Fruit fly (Drosophila melanogaster) whole organism, embryonic: Measurements from ENCODE around the gene CG7381.

Experiments used
- Asciz ChIP-seq: fragments of 200-800 bp; sonication (Bioruptor generic); optimal IDR thresholded peaks from 2 replicates; lab custom pipeline; 2017; ENCODE audit warnings: missing biosample characterization, mild to moderate bottlenecking, missing genetic modification characterization, missing genetic modification reagents
- Atf-2 ChIP-seq: fragments of 200-800 bp; sonication (Bioruptor generic); optimal IDR thresholded peaks from 2 replicates; lab custom pipeline; 2016; ENCODE audit warnings: missing biosample characterization, missing genetic modification characterization
- BEAF-32 ChIP-seq: fragments of 200-800 bp; sonication (Bioruptor generic); optimal IDR thresholded peaks from 3 replicates; lab custom pipeline; 2017; ENCODE audit warnings: missing biosample characterization, missing genetic modification characterization, mild to moderate bottlenecking, moderate library complexity, missing genetic modification reagents
- Bgb ChIP-seq: fragments of 200-800 bp; sonication (Bioruptor generic); IDR thresholded peaks from 2 replicates; pipeline ENCODE4 v1.3.6; 2022; ENCODE audit warnings: missing biosample characterization, missing genetic modification characterization; ENCODE audit not compliant: partially characterized antibody
- CG10267 ChIP-seq: fragments of 200-800 bp; sonication (Bioruptor generic); optimal IDR thresholded peaks from 2 replicates; lab custom pipeline; 2018; ENCODE audit warnings: missing biosample characterization, mild to moderate bottlenecking, missing genetic modification characterization, moderate library complexity
- CG14965 ChIP-seq: fragments of 200-800 bp; sonication (Bioruptor generic); optimal IDR thresholded peaks from 2 replicates; lab custom pipeline; 2016; ENCODE audit warnings: missing biosample characterization, missing genetic modification characterization, borderline replicate concordance
- CG15514 ChIP-seq: fragments of 200-800 bp; sonication (Bioruptor generic); optimal IDR thresholded peaks from 3 replicates; lab custom pipeline; 2017; ENCODE audit warnings: missing biosample characterization, missing genetic modification characterization, mild to moderate bottlenecking, moderate library complexity, missing genetic modification reagents
- CG18262 ChIP-seq: fragments of 200-800 bp; optimal IDR thresholded peaks from 3 replicates; lab custom pipeline; 2019; ENCODE audit warnings: missing biosample characterization, mild to moderate bottlenecking, missing genetic modification characterization, moderate library complexity
- CG34422 ChIP-seq: fragments of 200-800 bp; sonication (Bioruptor generic); IDR thresholded peaks from 3 replicates; pipeline ENCODE4 v1.3.6; 2022; ENCODE audit warnings: missing biosample characterization, missing genetic modification characterization
- CG4282 ChIP-seq: fragments of 200-800 bp; sonication (Bioruptor generic); optimal IDR thresholded peaks from 2 replicates; lab custom pipeline; 2016; ENCODE audit warnings: missing biosample characterization, missing genetic modification characterization
- CG6254 ChIP-seq: fragments of 200-800 bp; sonication (Bioruptor generic); optimal IDR thresholded peaks from 3 replicates; lab custom pipeline; 2017; ENCODE audit warnings: mild to moderate bottlenecking, missing biosample characterization, missing genetic modification reagents, missing genetic modification characterization
- CG7839 ChIP-seq: fragments of 200-800 bp; sonication (Bioruptor generic); optimal IDR thresholded peaks from 3 replicates; lab custom pipeline; 2018; ENCODE audit warnings: missing biosample characterization, mild to moderate bottlenecking, missing genetic modification characterization, moderate library complexity
- CG8089 ChIP-seq: fragments of 200-800 bp; sonication (Bioruptor generic); optimal IDR thresholded peaks from 3 replicates; lab custom pipeline; 2016; ENCODE audit warnings: missing biosample characterization, missing genetic modification characterization
- CG9215 ChIP-seq: fragments of 200-800 bp; sonication (Bioruptor generic); IDR thresholded peaks from 2 replicates; pipeline ENCODE4 v1.3.6; 2022; ENCODE audit warnings: missing biosample characterization, missing genetic modification characterization
- CG9609 ChIP-seq: fragments of 200-800 bp; sonication (Bioruptor generic); optimal IDR thresholded peaks from 3 replicates; lab custom pipeline; 2016; ENCODE audit warnings: missing biosample characterization, missing genetic modification characterization
- CG9797 ChIP-seq: fragments of 200-800 bp; sonication (Bioruptor generic); optimal IDR thresholded peaks from 3 replicates; lab custom pipeline; 2018; ENCODE audit warnings: missing biosample characterization, mild to moderate bottlenecking, missing genetic modification characterization
- Doc2 ChIP-seq: fragments of 200-800 bp; sonication (Bioruptor generic); IDR thresholded peaks from 2 replicates; pipeline ENCODE4 v1.3.6; 2022; ENCODE audit warnings: missing biosample characterization, missing genetic modification characterization
- Doc3 ChIP-seq: fragments of 200-800 bp; sonication (Bioruptor generic); IDR thresholded peaks from 3 replicates; pipeline ENCODE4 v1.3.6; 2022; ENCODE audit warnings: missing biosample characterization, missing genetic modification characterization; ENCODE audit not compliant: partially characterized antibody
- Dp ChIP-seq: fragments of 200-800 bp; sonication (Bioruptor generic); optimal IDR thresholded peaks from 2 replicates; lab custom pipeline; 2018; ENCODE audit warnings: missing biosample characterization, mild to moderate bottlenecking, missing genetic modification characterization, moderate library complexity
- Ets65A ChIP-seq: fragments of 200-800 bp; sonication (Bioruptor generic); peaks from one replicate; lab custom pipeline; 2016; ENCODE audit warnings: missing biosample characterization, missing genetic modification characterization
- Hand ChIP-seq: fragments of 200-800 bp; sonication (Bioruptor generic); optimal IDR thresholded peaks from 2 replicates; lab custom pipeline; 2017; ENCODE audit warnings: mild to moderate bottlenecking, missing biosample characterization, missing genetic modification reagents, missing genetic modification characterization
- Hr3 ChIP-seq: fragments of 200-800 bp; sonication (Bioruptor generic); optimal IDR thresholded peaks from 3 replicates; lab custom pipeline; 2016; ENCODE audit warnings: missing biosample characterization, missing genetic modification characterization
- Hsf ChIP-seq: fragments of 200-800 bp; sonication (Bioruptor generic); optimal IDR thresholded peaks from 3 replicates; lab custom pipeline; 2016; ENCODE audit warnings: missing biosample characterization, missing genetic modification characterization
- Kr ChIP-seq: fragments of 200-800 bp; sonication (Bioruptor generic); optimal IDR thresholded peaks from 2 replicates; lab custom pipeline; 2017; ENCODE audit warnings: missing biosample characterization, mild to moderate bottlenecking, missing genetic modification characterization
- Lpt ChIP-seq: fragments of >200 bp; optimal IDR thresholded peaks from 2 replicates; lab custom pipeline; 2018; ENCODE audit warnings: missing biosample characterization, missing genetic modification characterization
- Oaz ChIP-seq: fragments of 200-800 bp; sonication (Bioruptor generic); IDR thresholded peaks from 2 replicates; pipeline ENCODE4 v1.3.6; 2022; ENCODE audit warnings: missing biosample characterization, missing genetic modification characterization
- Oli ChIP-seq: fragments of 200-800 bp; sonication (Bioruptor generic); optimal IDR thresholded peaks from 2 replicates; lab custom pipeline; 2018; ENCODE audit warnings: missing biosample characterization, mild to moderate bottlenecking, missing genetic modification characterization, moderate library complexity
- ap ChIP-seq: fragments of 200-800 bp; sonication (Bioruptor generic); IDR thresholded peaks from 2 replicates; pipeline ENCODE4 v1.3.6; 2022; ENCODE audit warnings: missing biosample characterization, missing genetic modification characterization
- ash1 ChIP-seq: fragments of 200-800 bp; sonication (Bioruptor generic); optimal IDR thresholded peaks from 2 replicates; lab custom pipeline; 2018; ENCODE audit warnings: missing biosample characterization, mild to moderate bottlenecking, missing genetic modification characterization
- bowl ChIP-seq: fragments of 200-800 bp; sonication (Bioruptor generic); IDR thresholded peaks from 2 replicates; pipeline ENCODE4 v1.3.6; 2022; ENCODE audit warnings: missing biosample characterization, missing genetic modification characterization
- br ChIP-seq: fragments of >200 bp; optimal IDR thresholded peaks from 2 replicates; lab custom pipeline; 2017
- caup ChIP-seq: fragments of 200-800 bp; sonication (Bioruptor generic); optimal IDR thresholded peaks from 3 replicates; lab custom pipeline; 2017; ENCODE audit warnings: missing biosample characterization, mild to moderate bottlenecking, missing genetic modification characterization, moderate library complexity; ENCODE audit not compliant: severe bottlenecking
- exex ChIP-seq: fragments of 200-800 bp; sonication (Bioruptor generic); optimal IDR thresholded peaks from 4 replicates; lab custom pipeline; 2018; ENCODE audit warnings: missing biosample characterization, mild to moderate bottlenecking, missing genetic modification characterization, moderate library complexity
- fu2 ChIP-seq: fragments of 200-800 bp; sonication (Bioruptor generic); optimal IDR thresholded peaks from 2 replicates; lab custom pipeline; 2016; ENCODE audit warnings: missing biosample characterization, missing genetic modification characterization
- hbn ChIP-seq: fragments of 200-800 bp; sonication (Bioruptor generic); IDR thresholded peaks from 2 replicates; pipeline ENCODE4 v1.3.6; 2022; ENCODE audit warnings: missing biosample characterization, missing genetic modification characterization; ENCODE audit not compliant: partially characterized antibody
- hkb ChIP-seq, 2 experiments: fragments of 200-800 bp in 1 of 2; fragments of >200 bp in 1 of 2; sonication (Bioruptor generic) in 1 of 2; IDR thresholded peaks in 1 of 2; optimal IDR thresholded peaks in 1 of 2; 2 replicates each; pipeline versions ENCODE4 v1.3.6 to Lab custom; 2017 to 2022; ENCODE audit warnings: missing biosample characterization in 1 of 2, missing genetic modification characterization in 1 of 2
- hth ChIP-seq: fragments of >200 bp; optimal IDR thresholded peaks from 2 replicates; lab custom pipeline; 2017; ENCODE audit warnings: inconsistent platforms
- insv ChIP-seq, 2 experiments: fragments of 200-800 bp; sonication (Bioruptor generic); optimal IDR thresholded peaks; 3 replicates each; lab custom pipeline; 2016 to 2018; ENCODE audit warnings: missing biosample characterization in 2 of 2, missing genetic modification characterization in 2 of 2
- jigr1 ChIP-seq: fragments of 200-800 bp; sonication (Bioruptor generic); IDR thresholded peaks from 3 replicates; pipeline ENCODE4 v1.3.6; 2022; ENCODE audit warnings: missing biosample characterization, missing genetic modification characterization
- kah ChIP-seq: fragments of 200-800 bp; sonication (Bioruptor generic); optimal IDR thresholded peaks from 2 replicates; lab custom pipeline; 2018; ENCODE audit warnings: missing biosample characterization, mild to moderate bottlenecking, missing genetic modification characterization
- pfk ChIP-seq: fragments of 200-800 bp; sonication (Bioruptor generic); optimal IDR thresholded peaks from 2 replicates; lab custom pipeline; 2018; ENCODE audit warnings: missing biosample characterization, mild to moderate bottlenecking, missing genetic modification characterization, moderate library complexity
- pho ChIP-seq: fragments of 200-800 bp; sonication (Bioruptor generic); optimal IDR thresholded peaks from 2 replicates; lab custom pipeline; 2016; ENCODE audit warnings: missing biosample characterization, missing genetic modification characterization
- sc ChIP-seq, 3 experiments: fragments of >200 bp in 2 of 3; fragments of 200-800 bp in 1 of 3; sonication (Bioruptor generic) in 1 of 3; optimal IDR thresholded peaks; 2 replicates in 2 of 3; 3 replicates in 1 of 3; lab custom pipeline; 2017; ENCODE audit warnings: mild to moderate bottlenecking in 1 of 3, missing biosample characterization in 1 of 3, missing genetic modification characterization in 1 of 3, missing genetic modification reagents in 1 of 3
- sens ChIP-seq: fragments of 200-800 bp; sonication (Bioruptor generic); peaks from one replicate; lab custom pipeline; 2016; ENCODE audit warnings: missing biosample characterization, missing genetic modification characterization
- tll ChIP-seq, 2 experiments: fragments of 200-800 bp in 1 of 2; fragments of >200 bp in 1 of 2; sonication (Bioruptor generic) in 1 of 2; optimal IDR thresholded peaks; 2 replicates each; lab custom pipeline; 2017 to 2019; ENCODE audit warnings: missing biosample characterization in 2 of 2, missing genetic modification characterization in 2 of 2, mild to moderate bottlenecking in 1 of 2, moderate library complexity in 1 of 2
- trem ChIP-seq: fragments of 200-800 bp; optimal IDR thresholded peaks from 3 replicates; lab custom pipeline; 2019; ENCODE audit warnings: missing biosample characterization, mild to moderate bottlenecking, missing genetic modification characterization, moderate library complexity
- yki ChIP-seq: fragments of >200 bp; optimal IDR thresholded peaks from 3 replicates; lab custom pipeline; 2018

The CG7381 gene

dm6 chr3R:13011621-13011963 lies 34.3 kb upstream of the CG7381 start, which contains the start of gene CtBP (continued):
- TF ChIP-seq Bgb (GFP tag; lab: Robert Waterston, UW), result peak; percentile 40; the same call in 1 of the 2 replicates
- TF ChIP-seq Oli (tag; lab: Kevin White, UChicago), result no peak
- no peak for TF ChIP-seq jigr1 (GFP tag; lab: Robert Waterston, UW)
- TF ChIP-seq br, result no peak
- TF ChIP-seq Lpt (GFP tag; lab: Kevin White, UChicago), result no peak
- TF ChIP-seq CG34422 (GFP tag; lab: Robert Waterston, UW), result peak; percentile 60; the same call in 1 of the 3 replicates
- 0 out of 2 replicates have a peak, but pooled peaks have one; percentile 9 for TF ChIP-seq bowl (GFP tag; lab: Robert Waterston, UW)
- no peak for TF ChIP-seq Hand (GFP tag; lab: Kevin White, UChicago)
- TF ChIP-seq CG9797 (GFP tag; lab: Kevin White, UChicago), result no peak
- no peak for TF ChIP-seq Asciz
- TF ChIP-seq Atf-2 (GFP tag; lab: Kevin White, UChicago), result no peak
- TF ChIP-seq, all 482 proteins: peak for 17

DNA sequence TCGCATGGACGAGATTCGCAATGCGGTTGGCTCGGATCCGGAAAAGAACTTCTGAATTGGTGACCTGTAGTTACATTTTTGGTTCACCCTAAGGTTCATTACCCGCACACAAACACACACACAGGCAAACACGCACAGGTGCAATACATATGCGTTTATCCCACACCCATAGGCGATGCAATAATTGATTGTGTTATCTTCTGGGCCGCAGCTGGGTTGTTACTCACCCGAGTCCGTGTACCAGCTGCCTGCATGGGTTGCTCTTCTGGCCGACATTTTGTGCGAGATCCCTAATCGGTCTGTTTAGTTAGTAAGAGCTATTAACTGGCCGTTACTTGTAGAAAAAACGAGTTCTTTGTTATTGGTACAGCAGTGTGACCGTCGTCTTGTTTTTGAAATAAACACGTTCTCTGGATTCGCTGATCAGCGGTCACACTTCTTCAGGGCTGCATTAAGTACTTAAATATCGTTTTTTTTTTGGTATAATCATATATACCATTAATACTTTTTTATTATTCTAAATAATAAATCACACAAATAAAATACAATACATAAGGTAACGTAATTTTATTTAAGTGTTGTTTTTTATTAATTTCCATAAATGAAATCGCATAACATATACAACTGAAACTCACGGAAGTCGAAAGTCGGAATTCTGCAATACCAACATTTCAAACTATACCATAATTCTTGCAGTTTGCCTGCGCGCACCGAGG lies 33.8 kb upstream of the CG7381 start, which contains the start of gene CG8031:
Gene CG8031 (minus strand): TSS at position 406 of the 716 bp plus-strand sequence.
- TF ChIP-seq pfk (GFP tag; lab: Kevin White, UChicago) (no peak), hth (no peak), Dp (GFP tag; lab: Kevin White, UChicago) (peak; percentile 52), CG4282 (no peak), fu2 (no peak), exex (no peak), BEAF-32 (GFP tag; lab: Kevin White, UChicago) (peak; percentile 60), Doc2 (GFP tag; lab: Robert Waterston, UW) (no peak), hkb (optimal IDR thresholded peaks at IDR 0.05; lab: Kevin White, UChicago) (peak; percentile 24), hkb (GFP tag; IDR thresholded peaks at IDR 0.05; lab: Robert Waterston, UW) (peak; percentile 29), CG9215 (GFP tag; lab: Robert Waterston, UW) (no peak), trem (peak; percentile 26), hbn (GFP tag; lab: Robert Waterston, UW) (no peak), caup (no peak), CG6254 (GFP tag; lab: Kevin White, UChicago) (no peak), CG9609 (GFP tag; lab: Kevin White, UChicago) (no peak), ash1 (GFP tag; lab: Kevin White, UChicago) (no peak), sc (optimal IDR thresholded peaks at IDR 0.05; lab: Kevin White, UChicago) (no peak), sc (GFP tag; optimal IDR thresholded peaks at IDR 0.05; lab: Kevin White, UChicago) (no peak), ap (no peak), CG15514 (no peak), Hr3 (GFP tag; lab: Kevin White, UChicago) (no peak), CG7839 (tag; lab: Kevin White, UChicago) (no peak), Doc3 (GFP tag; lab: Robert Waterston, UW) (no peak), Oaz (GFP tag; lab: Robert Waterston, UW) (no peak), Hsf (GFP tag; lab: Kevin White, UChicago) (no peak), CG8089 (GFP tag; lab: Kevin White, UChicago) (no peak), Kr (GFP tag; lab: Kevin White, UChicago) (no peak), Ets65A (GFP tag; lab: Kevin White, UChicago) (no peak), yki (lab: Kevin White, UChicago) (no peak), pho (GFP tag; lab: Kevin White, UChicago) (no peak), CG10267 (tag; lab: Kevin White, UChicago) (peak; percentile 60), CG14965 (no peak), sens (GFP tag; lab: Kevin White, UChicago) (no peak), kah (GFP tag; lab: Kevin White, UChicago) (no peak), tll (GFP tag; optimal IDR thresholded peaks at IDR 0.05; lab: Kevin White, UChicago) (peak in 1 of 2 experiments; percentile 5), Bgb (GFP tag; lab: Robert Waterston, UW) (0 out of 2 replicates have a peak, but pooled peaks have one; percentile 17), insv (GFP tag; optimal IDR thresholded peaks at IDR 0.05; lab: Kevin White, UChicago) (peak in 1 of 2 experiments; percentile 12), CG18262 (tag; lab: Kevin White, UChicago) (no peak)
